Worm (Caenorhabditis elegans) whole organism, L4 larva: ENCODE results near the gene F59A6.13.

Experiments used
- F10B5.3 ChIP-seq: sonication (generic microtip); optimal IDR thresholded peaks from 2 replicates; lab custom pipeline; 2016; ENCODE audit warnings: mild to moderate bottlenecking, missing genetic modification characterization, missing compliant biosample characterization
- F26F4.8 ChIP-seq: fragments of 200-800 bp; sonication (Bioruptor generic); conservative IDR thresholded peaks from 2 replicates; pipeline ENCODE4 v1.3.6; 2022; ENCODE audit warnings: missing genetic modification characterization, missing compliant biosample characterization
- F49E8.2 ChIP-seq: sonication (generic microtip); optimal IDR thresholded peaks from 2 replicates; lab custom pipeline; 2016; ENCODE audit warnings: missing compliant biosample characterization, mild to moderate bottlenecking, missing genetic modification characterization, borderline replicate concordance
- R02D3.7 ChIP-seq: fragments of 150-350 bp; sonication (generic microtip); optimal IDR thresholded peaks from 3 replicates; lab custom pipeline; 2014; ENCODE audit warnings: missing biosample characterization, missing genetic modification characterization
- T20F7.1 ChIP-seq: fragments of 200-800 bp; sonication (Bioruptor generic); optimal IDR thresholded peaks from 2 replicates; lab custom pipeline; 2018; ENCODE audit warnings: mild to moderate bottlenecking, missing genetic modification characterization, missing compliant biosample characterization
- T26A8.4 ChIP-seq: fragments of 200-800 bp; sonication (Bioruptor generic); IDR thresholded peaks from 2 replicates; pipeline ENCODE4 v1.3.6; 2022; ENCODE audit warnings: missing genetic modification characterization, missing compliant biosample characterization
- Y105C5A.15 ChIP-seq: fragments of 200-800 bp; sonication (Bioruptor generic); IDR thresholded peaks from 2 replicates; pipeline ENCODE4 v1.3.6; 2022; ENCODE audit warnings: missing genetic modification characterization, missing compliant biosample characterization
- Y48G9A.11 ChIP-seq: fragments of 200-800 bp; sonication (Bioruptor generic); IDR thresholded peaks from 2 replicates; pipeline ENCODE4 v1.3.6; 2022; ENCODE audit warnings: missing genetic modification reagents, missing genetic modification characterization, missing compliant biosample characterization
- Y75B8A.6 ChIP-seq: fragments of 200-800 bp; sonication (Bioruptor generic); IDR thresholded peaks from 2 replicates; pipeline ENCODE4 v1.3.6; 2022; ENCODE audit warnings: missing genetic modification reagents, missing genetic modification characterization, missing compliant biosample characterization
- ZK337.2 ChIP-seq: fragments of 200-800 bp; sonication (Bioruptor generic); IDR thresholded peaks from 2 replicates; pipeline ENCODE4 v1.3.6; 2022; ENCODE audit warnings: missing genetic modification reagents, missing genetic modification characterization, missing compliant biosample characterization
- ZK546.5 ChIP-seq, 2 experiments: sonication (generic microtip); optimal IDR thresholded peaks; 2 replicates each; lab custom pipeline; 2017; ENCODE audit warnings: missing biosample characterization in 2 of 2, missing genetic modification characterization in 2 of 2
- ceh-28 ChIP-seq: fragments of 150-350 bp; optimal IDR thresholded peaks from 2 replicates; lab custom pipeline; 2014; ENCODE audit warnings: missing biosample characterization, missing genetic modification reagents, missing genetic modification characterization
- ceh-44 ChIP-seq: fragments of 200-800 bp; sonication (Bioruptor generic); IDR thresholded peaks from 2 replicates; pipeline ENCODE4 v1.3.6; 2022; ENCODE audit warnings: missing genetic modification reagents, missing genetic modification characterization, missing compliant biosample characterization
- ceh-82 ChIP-seq: sonication (generic microtip); optimal IDR thresholded peaks from 2 replicates; lab custom pipeline; 2017; ENCODE audit warnings: missing biosample characterization, missing genetic modification characterization
- cey-2 ChIP-seq: sonication (generic microtip); optimal IDR thresholded peaks from 3 replicates; lab custom pipeline; 2017; ENCODE audit warnings: missing genetic modification characterization, mild to moderate bottlenecking, missing compliant biosample characterization, antibody characterized with exemption, borderline replicate concordance; ENCODE audit not compliant: insufficient read depth
- daf-16 ChIP-seq, 3 experiments: sonication (generic microtip); optimal IDR thresholded peaks; 2 replicates each; lab custom pipeline; 2016 to 2017; ENCODE audit warnings: missing genetic modification characterization in 3 of 3, missing genetic modification reagents in 3 of 3, mild to moderate bottlenecking in 2 of 3, missing compliant biosample characterization in 2 of 3, missing biosample characterization in 1 of 3, moderate library complexity in 1 of 3
- daf-19 ChIP-seq: fragments of 200-800 bp; sonication (Bioruptor generic); conservative IDR thresholded peaks from 2 replicates; pipeline ENCODE4 v1.3.6; 2022; ENCODE audit warnings: missing genetic modification characterization, missing compliant biosample characterization
- dmd-6 ChIP-seq: fragments of 200-800 bp; sonication (Bioruptor generic); IDR thresholded peaks from 2 replicates; pipeline ENCODE4 v1.3.6; 2022; ENCODE audit warnings: missing genetic modification reagents, missing genetic modification characterization, missing compliant biosample characterization
- dve-1 ChIP-seq: sonication (generic microtip); optimal IDR thresholded peaks from 2 replicates; lab custom pipeline; 2017; ENCODE audit warnings: antibody characterized with exemption, mild to moderate bottlenecking, missing genetic modification characterization, missing compliant biosample characterization; ENCODE audit not compliant: insufficient read depth
- fos-1 ChIP-seq: fragments of 150-350 bp; optimal IDR thresholded peaks from 2 replicates; lab custom pipeline; 2014; ENCODE audit warnings: missing biosample characterization, missing genetic modification characterization
- hif-1 ChIP-seq, 2 experiments: sonication (generic microtip); optimal IDR thresholded peaks; 2 replicates each; lab custom pipeline; 2016 to 2017; ENCODE audit warnings: missing compliant biosample characterization in 2 of 2, missing genetic modification characterization in 2 of 2, missing genetic modification reagents in 2 of 2, missing genotype in 2 of 2, mild to moderate bottlenecking in 1 of 2
- hlh-11 ChIP-seq: fragments of 200-800 bp; sonication (Bioruptor generic); optimal IDR thresholded peaks from 2 replicates; lab custom pipeline; 2018; ENCODE audit warnings: mild to moderate bottlenecking, missing genetic modification characterization, missing compliant biosample characterization
- lin-1 ChIP-seq: fragments of 200-800 bp; sonication (Bioruptor generic); IDR thresholded peaks from 2 replicates; pipeline ENCODE4 v1.3.6; 2022; ENCODE audit warnings: missing genetic modification reagents, missing genetic modification characterization, missing compliant biosample characterization
- lin-13 ChIP-seq: fragments of 150-350 bp; optimal IDR thresholded peaks from 2 replicates; lab custom pipeline; 2014; ENCODE audit warnings: missing biosample characterization, missing genetic modification reagents, missing genetic modification characterization
- lin-15B ChIP-seq: fragments of 150-350 bp; sonication (generic microtip); optimal IDR thresholded peaks from 3 replicates; lab custom pipeline; 2014; ENCODE audit warnings: missing biosample characterization, missing genetic modification characterization
- lir-3 ChIP-seq: sonication (generic microtip); optimal IDR thresholded peaks from 2 replicates; lab custom pipeline; 2016; ENCODE audit warnings: mild to moderate bottlenecking, missing genetic modification characterization, missing compliant biosample characterization
- lsy-2 ChIP-seq, 2 experiments: fragments of 150-350 bp in 1 of 2; sonication (generic microtip) in 1 of 2; optimal IDR thresholded peaks; 2 replicates each; lab custom pipeline; 2014 to 2017; ENCODE audit warnings: missing biosample characterization in 2 of 2, missing genetic modification characterization in 2 of 2
- madf-5 ChIP-seq, 2 experiments: fragments of 200-800 bp; sonication (Bioruptor generic); IDR thresholded peaks; 2 replicates each; pipeline ENCODE4 v1.3.6; 2022; ENCODE audit warnings: missing compliant biosample characterization in 2 of 2, missing genetic modification characterization in 2 of 2
- mdl-1 ChIP-seq, 2 experiments: fragments of 150-350 bp in 1 of 2; sonication (generic microtip) in 1 of 2; optimal IDR thresholded peaks; 2 replicates each; lab custom pipeline; 2014 to 2017; ENCODE audit warnings: missing biosample characterization in 2 of 2, missing genetic modification characterization in 2 of 2
- mep-1 ChIP-seq: fragments of 150-350 bp; sonication (generic microtip); optimal IDR thresholded peaks from 3 replicates; lab custom pipeline; 2014; ENCODE audit warnings: missing biosample characterization, missing genetic modification characterization
- mes-2 ChIP-seq: sonication (generic microtip); optimal IDR thresholded peaks from 2 replicates; lab custom pipeline; 2016; ENCODE audit warnings: missing genotype, mild to moderate bottlenecking, missing genetic modification characterization, missing compliant biosample characterization; ENCODE audit not compliant: poor library complexity, severe bottlenecking
- mxl-2 ChIP-seq: fragments of 200-800 bp; sonication (Bioruptor generic); conservative IDR thresholded peaks from 2 replicates; pipeline ENCODE4 v1.3.6; 2022; ENCODE audit warnings: missing genetic modification reagents, missing genetic modification characterization, missing compliant biosample characterization
- mxl-3 ChIP-seq: fragments of 200-800 bp; sonication (Bioruptor generic); optimal IDR thresholded peaks from 2 replicates; lab custom pipeline; 2018; ENCODE audit warnings: mild to moderate bottlenecking, missing genetic modification characterization, missing compliant biosample characterization
- nhr-10 ChIP-seq: fragments of 150-350 bp; optimal IDR thresholded peaks from 2 replicates; lab custom pipeline; 2014; ENCODE audit warnings: missing biosample characterization, missing genetic modification characterization
- nhr-11 ChIP-seq: fragments of 150-350 bp; optimal IDR thresholded peaks from 2 replicates; lab custom pipeline; 2014; ENCODE audit warnings: missing biosample characterization, missing genetic modification characterization
- nhr-25 ChIP-seq: sonication (generic microtip); optimal IDR thresholded peaks from 2 replicates; lab custom pipeline; 2017; ENCODE audit warnings: missing genetic modification characterization, mild to moderate bottlenecking, missing compliant biosample characterization, antibody characterized with exemption, moderate library complexity, borderline replicate concordance; ENCODE audit not compliant: insufficient read depth
- nhr-28 ChIP-seq: fragments of 150-350 bp; optimal IDR thresholded peaks from 2 replicates; lab custom pipeline; 2014; ENCODE audit warnings: missing biosample characterization, missing genetic modification characterization
- nhr-42 ChIP-seq: fragments of 200-800 bp; sonication (Bioruptor generic); IDR thresholded peaks from 2 replicates; pipeline ENCODE4 v1.3.6; 2022; ENCODE audit warnings: missing genetic modification characterization, missing compliant biosample characterization
- nhr-48 ChIP-seq: sonication (generic microtip); optimal IDR thresholded peaks from 2 replicates; lab custom pipeline; 2016; ENCODE audit warnings: mild to moderate bottlenecking, missing genetic modification characterization, missing compliant biosample characterization
- nhr-76 ChIP-seq: fragments of 150-350 bp; optimal IDR thresholded peaks from 2 replicates; lab custom pipeline; 2014; ENCODE audit warnings: missing biosample characterization, missing genetic modification characterization
- nhr-77 ChIP-seq: fragments of 150-350 bp; optimal IDR thresholded peaks from 2 replicates; lab custom pipeline; 2014; ENCODE audit warnings: missing biosample characterization, missing genetic modification characterization
- php-3 ChIP-seq: fragments of 200-800 bp; sonication (Bioruptor generic); IDR thresholded peaks from 2 replicates; pipeline ENCODE4 v1.3.6; 2022; ENCODE audit warnings: missing genetic modification reagents, missing genetic modification characterization, missing compliant biosample characterization
- pqm-1 ChIP-seq: sonication (generic microtip); optimal IDR thresholded peaks from 2 replicates; lab custom pipeline; 2017; ENCODE audit warnings: missing biosample characterization, missing genetic modification characterization
- skn-1 ChIP-seq: fragments of 150-350 bp; optimal IDR thresholded peaks from 2 replicates; lab custom pipeline; 2014; ENCODE audit warnings: missing biosample characterization, missing genetic modification characterization
- spr-3 ChIP-seq: fragments of 200-800 bp; sonication (Bioruptor generic); optimal IDR thresholded peaks from 2 replicates; lab custom pipeline; 2018; ENCODE audit warnings: mild to moderate bottlenecking, missing genetic modification characterization, missing compliant biosample characterization
- tag-97 ChIP-seq: fragments of 200-800 bp; sonication (Bioruptor generic); IDR thresholded peaks from 2 replicates; pipeline ENCODE4 v1.3.6; 2022; ENCODE audit warnings: missing genetic modification characterization, missing compliant biosample characterization
- unc-39 ChIP-seq: sonication (generic microtip); optimal IDR thresholded peaks from 2 replicates; lab custom pipeline; 2017; ENCODE audit warnings: missing biosample characterization, missing genetic modification characterization
- unc-62 ChIP-seq, 3 experiments: fragments of 150-350 bp in 1 of 3; sonication (generic microtip); optimal IDR thresholded peaks in 2 of 3; peaks in 1 of 3; 1 replicate in 1 of 3; 2 replicates in 2 of 3; lab custom pipeline; 2014 to 2017; ENCODE audit warnings: missing biosample characterization in 3 of 3, missing genetic modification characterization in 3 of 3, missing genetic modification reagents in 3 of 3, missing genotype in 1 of 3
- zip-2 ChIP-seq: fragments of 150-350 bp; optimal IDR thresholded peaks from 2 replicates; lab custom pipeline; 2014; ENCODE audit warnings: missing biosample characterization, missing genetic modification characterization

Gene F59A6.13

DNA sequence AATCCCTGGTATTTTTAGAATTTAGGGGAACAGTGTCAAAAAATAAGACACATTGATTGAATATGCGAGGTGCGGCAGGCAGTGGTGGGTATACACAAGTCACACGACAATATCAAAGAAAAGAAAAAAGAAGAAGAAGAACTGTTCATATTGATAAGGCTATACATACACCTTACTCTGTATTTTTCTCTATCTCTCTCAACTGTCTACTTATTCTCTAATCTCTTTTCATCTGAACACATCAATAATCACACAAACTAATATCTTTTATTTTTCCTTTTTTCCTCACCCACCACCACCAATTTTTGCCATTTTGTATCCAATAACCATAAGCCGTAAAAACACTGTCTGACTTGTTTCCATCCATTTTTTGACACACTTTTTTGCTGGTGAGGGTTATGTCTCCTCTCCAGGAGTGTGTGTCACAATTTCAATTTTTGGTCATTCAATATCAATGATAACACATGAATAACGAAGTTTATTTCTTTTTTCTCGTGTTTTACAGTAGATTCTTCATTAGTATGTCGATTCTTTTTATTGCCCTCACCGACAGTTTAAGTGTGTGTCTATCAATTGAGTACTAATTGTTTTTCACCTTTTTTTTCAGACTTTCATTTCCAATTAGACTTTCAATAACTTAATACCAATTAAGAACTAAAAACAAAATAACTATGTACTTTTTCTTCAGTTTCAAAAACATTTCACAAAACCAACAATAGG lies 3.1 kb upstream of the F59A6.13 start:
- TF ChIP-seq fos-1 (tag; lab: Kevin White, UChicago) (no peak), ZK546.5 (tag; optimal IDR thresholded peaks at IDR 0.05; lab: Kevin White, UChicago) (no peak), Y48G9A.11 (GFP tag; lab: Robert Waterston, UW) (no peak), nhr-10 (peak; percentile 60), lin-15B (no peak), T20F7.1 (GFP tag; lab: Kevin White, UChicago) (peak; percentile 65), ceh-82 (tag; lab: Kevin White, UChicago) (no peak), F10B5.3 (tag; lab: Kevin White, UChicago) (no peak), lsy-2 (tag; optimal IDR thresholded peaks at IDR 0.05; lab: Kevin White, UChicago) (peak in 1 of 2 experiments; percentile 25), mdl-1 (tag; optimal IDR thresholded peaks at IDR 0.05; lab: Kevin White, UChicago) (peak in 1 of 2 experiments; percentile 42), madf-5 (GFP tag; IDR thresholded peaks at IDR 0.05; lab: Robert Waterston, UW) (no peak), nhr-25 (peak; percentile 17), php-3 (GFP tag; lab: Robert Waterston, UW) (peak; percentile 82), Y75B8A.6 (GFP tag; lab: Robert Waterston, UW) (no peak), mep-1 (tag; lab: Kevin White, UChicago) (peak; percentile 42), tag-97 (GFP tag; lab: Robert Waterston, UW) (no peak), ZK337.2 (no peak), pqm-1 (tag; lab: Kevin White, UChicago) (peak; percentile 44), dve-1 (tag; lab: Kevin White, UChicago) (peak; percentile 83), daf-19 (GFP tag; lab: Robert Waterston, UW) (no peak), Y105C5A.15 (no peak), skn-1 (no peak), dmd-6 (GFP tag; lab: Robert Waterston, UW) (peak; percentile 81), nhr-28 (tag; lab: Kevin White, UChicago) (peak; percentile 83), lin-1 (GFP tag; lab: Robert Waterston, UW) (peak; percentile 54; the same call in 1 of the 2 replicates), hlh-11 (tag; lab: Kevin White, UChicago) (peak; percentile 82), mxl-3 (GFP tag; lab: Kevin White, UChicago) (peak; percentile 9), zip-2 (tag; lab: Kevin White, UChicago) (no peak), nhr-76 (tag; lab: Kevin White, UChicago) (peak; percentile 4), hif-1 (tag; optimal IDR thresholded peaks at IDR 0.05; lab: Kevin White, UChicago) (no peak), nhr-48 (tag; lab: Kevin White, UChicago) (peak; percentile 25), R02D3.7 (tag; lab: Kevin White, UChicago) (no peak), T26A8.4 (no peak), F49E8.2 (tag; lab: Kevin White, UChicago) (no peak), ceh-28 (tag; lab: Kevin White, UChicago) (no peak), nhr-42 (GFP tag; lab: Robert Waterston, UW) (no peak), mxl-2 (GFP tag; lab: Robert Waterston, UW) (no peak), F26F4.8 (GFP tag; lab: Robert Waterston, UW) (no peak), lin-13 (GFP tag; lab: Kevin White, UChicago) (no peak), ceh-44 (GFP tag; lab: Robert Waterston, UW) (no peak), nhr-77 (tag; lab: Kevin White, UChicago) (no peak), unc-62 (GFP tag; optimal IDR thresholded peaks at IDR 0.05 in 1 of 2; lab: Kevin White, UChicago) (peak in 1 of 2 experiments; percentile 88), unc-62 (tag; optimal IDR thresholded peaks at IDR 0.05; lab: Kevin White, UChicago) (no peak), daf-16 (GFP tag; optimal IDR thresholded peaks at IDR 0.05; lab: Kevin White, UChicago) (no peak), daf-16 (tag; optimal IDR thresholded peaks at IDR 0.05; lab: Kevin White, UChicago) (peak; percentile 53), unc-39 (tag; lab: Kevin White, UChicago) (no peak), nhr-11 (tag; lab: Kevin White, UChicago) (no peak), lir-3 (tag; lab: Kevin White, UChicago) (no peak), spr-3 (GFP tag; lab: Kevin White, UChicago) (no peak), cey-2 (tag; lab: Kevin White, UChicago) (peak; percentile 32), mes-2 (tag; lab: Kevin White, UChicago) (no peak)
